Worm (Caenorhabditis elegans): ENCODE measurements around the gene nse-4.
A peak's percentile ranks its signal among the peaks of the same experiment; 100 is the strongest.

nse-4 gene

DNA sequence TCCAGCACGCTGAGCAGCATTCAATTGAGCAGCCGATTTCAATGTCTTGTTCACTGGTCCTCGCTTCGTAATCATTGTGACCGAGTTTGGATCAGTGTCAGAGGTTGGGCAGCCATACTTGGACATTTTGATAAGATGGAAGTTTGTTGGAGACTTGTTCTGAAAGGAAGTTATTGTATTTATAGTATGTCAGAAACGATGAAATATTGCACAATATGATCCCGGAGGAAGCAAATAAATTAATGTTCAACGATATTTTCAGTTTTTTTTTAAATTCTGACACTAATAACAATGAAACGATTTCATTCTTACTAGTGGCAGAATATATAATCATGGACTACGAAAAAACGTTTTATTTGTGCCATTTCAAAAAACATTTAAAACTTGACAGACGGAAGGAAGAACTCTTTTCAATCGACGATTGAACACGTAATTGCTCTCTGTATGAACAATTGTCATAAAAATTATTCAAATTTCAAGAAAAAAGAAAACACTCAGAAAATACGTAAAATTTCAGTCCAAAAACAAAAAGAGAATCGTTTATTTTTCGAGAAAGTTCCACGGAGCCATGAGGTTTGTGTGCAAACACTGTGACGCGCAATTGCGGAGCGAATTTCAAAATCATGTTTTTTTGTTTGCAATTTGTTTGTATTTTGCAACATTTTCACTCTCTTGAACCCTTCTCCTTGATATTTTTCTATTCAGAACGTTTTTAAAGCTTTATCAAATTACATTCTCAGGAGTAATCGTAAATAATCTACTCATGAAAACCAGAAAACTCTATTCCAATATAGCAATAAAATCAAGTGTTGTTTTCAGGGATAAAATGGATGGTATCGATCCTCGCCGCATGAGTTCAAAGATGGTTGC, at the start of gene nse-4, which contains the start of gene mbf-1 (continued):
- TF ChIP-seq ceh-82 (tag; optimal IDR thresholded peaks at IDR 0.05), result peak; percentile 54 to 60 (median 59)
- TF ChIP-seq sox-4 (tag; optimal IDR thresholded peaks at IDR 0.05), result no peak
- peak; percentile 36 for TF ChIP-seq ama-1 (optimal IDR thresholded peaks at IDR 0.05)
- TF ChIP-seq mdl-1 (tag; optimal IDR thresholded peaks at IDR 0.05), result peak in 1 of 2 experiments; percentile 49
- TF ChIP-seq ceh-63 (GFP tag; optimal IDR thresholded peaks at IDR 0.05), result no peak
- peak; percentile 89 for TF ChIP-seq snu-23 (GFP tag; optimal IDR thresholded peaks at IDR 0.05)
- TF ChIP-seq rnt-1 (tag; optimal IDR thresholded peaks at IDR 0.05), result peak; percentile 52
- peak; percentile 60 for TF ChIP-seq irx-1 (tag; optimal IDR thresholded peaks at IDR 0.05)
- TF ChIP-seq ceh-90 (tag; optimal IDR thresholded peaks at IDR 0.05), result peak; percentile 14
- TF ChIP-seq aha-1 (tag; optimal IDR thresholded peaks at IDR 0.05), result no peak
- TF ChIP-seq pag-3 (tag; optimal IDR thresholded peaks at IDR 0.05; ENCODE audit: borderline replicate concordance, insufficient read depth), result no peak
- peak; percentile 64 for TF ChIP-seq tbx-2 (tag; optimal IDR thresholded peaks at IDR 0.05)
- TF ChIP-seq nhr-71 (tag; optimal IDR thresholded peaks at IDR 0.05), result peak; percentile 81
- TF ChIP-seq lsy-2 (tag; optimal IDR thresholded peaks at IDR 0.05), result peak; percentile 72 to 79
- TF ChIP-seq unc-98 (GFP tag; IDR thresholded peaks at IDR 0.05), result no peak
- no peak for TF ChIP-seq lin-39 (tag; optimal IDR thresholded peaks at IDR 0.05)
- peak; percentile 44 for TF ChIP-seq lin-13 (GFP tag; optimal IDR thresholded peaks at IDR 0.05)
- no peak for TF ChIP-seq nhr-11 (tag; optimal IDR thresholded peaks at IDR 0.05)
- TF ChIP-seq fos-1 (tag; optimal IDR thresholded peaks at IDR 0.05), result no peak
- TF ChIP-seq lin-14 (GFP tag; optimal IDR thresholded peaks at IDR 0.05), result peak; percentile 78
- TF ChIP-seq snpc-4 (tag; optimal IDR thresholded peaks at IDR 0.05), result no peak
- no peak for TF ChIP-seq aly-2 (tag; optimal IDR thresholded peaks at IDR 0.05)
- no peak for TF ChIP-seq fkh-10 (GFP tag; optimal IDR thresholded peaks at IDR 0.05)
- TF ChIP-seq blmp-1 (tag; optimal IDR thresholded peaks at IDR 0.05), result peak; percentile 55
- no peak for TF ChIP-seq elt-3 (tag; optimal IDR thresholded peaks at IDR 0.05)
- peak; percentile 81 for TF ChIP-seq swsn-7 (tag; optimal IDR thresholded peaks at IDR 0.05)
- no peak for TF ChIP-seq nhr-76 (tag; optimal IDR thresholded peaks at IDR 0.05)
- TF ChIP-seq unc-86 (tag; optimal IDR thresholded peaks at IDR 0.05), result peak; percentile 39
- TF ChIP-seq grh-1 (GFP tag; IDR thresholded peaks at IDR 0.05), result no peak
- TF ChIP-seq lir-3 (tag; optimal IDR thresholded peaks at IDR 0.05; ENCODE audit: poor library complexity), result no peak
- TF ChIP-seq C04F5.9 (tag; optimal IDR thresholded peaks at IDR 0.05), result peak; percentile 47
- no peak for TF ChIP-seq nhr-12 (tag; optimal IDR thresholded peaks at IDR 0.05)
- no peak for TF ChIP-seq pax-3 (tag; optimal IDR thresholded peaks at IDR 0.05)
- TF ChIP-seq nhr-19 (GFP tag; conservative IDR thresholded peaks at IDR 0.05), result peak; percentile 55

DNA sequence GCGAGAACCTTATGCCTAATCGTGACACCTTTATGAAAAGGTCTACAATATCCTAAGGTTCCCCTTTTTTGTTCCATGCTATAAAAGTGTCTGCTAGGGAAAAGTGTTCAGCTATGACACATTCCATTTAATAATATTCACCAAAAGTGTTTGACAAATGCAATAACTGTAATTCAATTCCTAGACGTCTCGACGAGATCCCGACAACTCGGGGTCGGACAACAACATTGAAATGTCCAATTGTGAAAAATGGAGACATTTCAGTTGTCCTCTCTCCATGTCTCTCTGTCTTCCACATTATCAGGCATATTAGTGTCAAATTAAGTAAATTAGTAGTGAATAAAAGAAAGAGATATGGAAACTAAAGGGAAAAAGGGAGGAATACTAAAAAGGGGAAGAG, 49.2 kb upstream of the nse-4 start:
- TF ChIP-seq lin-14 (GFP tag; optimal IDR thresholded peaks at IDR 0.05) (peak; percentile 30), lsy-2 (tag; optimal IDR thresholded peaks at IDR 0.05) (no peak)

DNA sequence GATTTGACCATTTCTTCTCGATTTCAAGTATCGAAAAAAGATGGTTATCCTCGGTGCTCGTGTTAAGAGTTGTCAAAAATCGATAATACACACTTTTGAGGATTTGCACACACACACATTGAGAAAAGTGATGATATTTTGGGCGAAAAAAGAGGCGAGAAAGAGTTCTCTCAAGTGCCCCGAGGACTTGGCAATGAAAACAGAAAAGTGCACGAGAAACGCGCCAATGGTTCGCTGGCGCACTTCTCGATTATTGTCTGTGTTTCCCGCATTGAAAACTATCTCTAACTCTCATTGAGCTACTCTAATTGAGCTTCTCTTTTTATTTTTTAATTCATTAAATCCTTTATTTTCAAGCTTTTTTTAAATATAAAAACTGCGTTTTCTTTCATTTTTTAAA, 46.9 kb upstream of the nse-4 start:
- TF ChIP-seq snu-23 (GFP tag; optimal IDR thresholded peaks at IDR 0.05) (peak; percentile 79), pax-3 (tag; optimal IDR thresholded peaks at IDR 0.05) (no peak), unc-98 (GFP tag; IDR thresholded peaks at IDR 0.05) (no peak), elt-3 (tag; optimal IDR thresholded peaks at IDR 0.05) (peak in 1 of 6 experiments; percentile 37), elt-2 (tag; optimal IDR thresholded peaks at IDR 0.05) (no peak), sox-4 (tag; optimal IDR thresholded peaks at IDR 0.05) (no peak), hpl-2 (GFP tag; optimal IDR thresholded peaks at IDR 0.05) (no peak), lir-3 (tag; optimal IDR thresholded peaks at IDR 0.05; ENCODE audit: poor library complexity) (no peak), blmp-1 (tag; optimal IDR thresholded peaks at IDR 0.05) (no peak), lin-13 (GFP tag; optimal IDR thresholded peaks at IDR 0.05) (peak; percentile 45), lin-15B (tag; optimal IDR thresholded peaks at IDR 0.05) (peak; percentile 1), nhr-76 (tag; optimal IDR thresholded peaks at IDR 0.05) (no peak), tbx-2 (tag; optimal IDR thresholded peaks at IDR 0.05) (peak; percentile 71), nhr-237 (tag; optimal IDR thresholded peaks at IDR 0.05) (peak; percentile 19), ceh-82 (tag; optimal IDR thresholded peaks at IDR 0.05) (peak; percentile 60 to 87 (median 87)), egl-13 (tag; optimal IDR thresholded peaks at IDR 0.05) (peak; percentile 42), xbp-1 (tag; optimal IDR thresholded peaks at IDR 0.05) (peak; percentile 65), C04F5.9 (tag; optimal IDR thresholded peaks at IDR 0.05) (peak; percentile 43), efl-1 (optimal IDR thresholded peaks at IDR 0.05) (peak; percentile 72), efl-1 (GFP tag; optimal IDR thresholded peaks at IDR 0.05 in 1 of 2) (peak; percentile 28 to 72), tlp-1 (tag; optimal IDR thresholded peaks at IDR 0.05) (no peak), ceh-88 (GFP tag; IDR thresholded peaks at IDR 0.05) (no peak), swsn-7 (tag; optimal IDR thresholded peaks at IDR 0.05) (peak; percentile 78), nhr-11 (tag; optimal IDR thresholded peaks at IDR 0.05) (no peak), lin-35 (GFP tag; optimal IDR thresholded peaks at IDR 0.05) (peak; percentile 73 to 75), dpl-1 (GFP tag; optimal IDR thresholded peaks at IDR 0.05) (peak; percentile 66 to 76 (median 73)), vab-15 (tag; optimal IDR thresholded peaks at IDR 0.05) (no peak)

Measured in whole organism, L1 larva.